Worm (Caenorhabditis elegans) whole organism, L1 larva: ENCODE results near the gene K08D12.3.

Experiments used
- C04F5.9 ChIP-seq: sonication (generic microtip); optimal IDR thresholded peaks from 2 replicates; lab custom pipeline; 2016; ENCODE audit warnings: missing genetic modification characterization, missing compliant biosample characterization
- F16B12.6 ChIP-seq: fragments of 150-350 bp; optimal IDR thresholded peaks from 2 replicates; lab custom pipeline; 2014; ENCODE audit warnings: missing biosample characterization, missing genetic modification characterization
- Y116A8C.19 ChIP-seq: sonication (generic microtip); optimal IDR thresholded peaks from 2 replicates; lab custom pipeline; 2016; ENCODE audit warnings: missing compliant biosample characterization, missing genetic modification characterization, borderline replicate concordance
- alr-1 ChIP-seq: fragments of 200-800 bp; sonication (Bioruptor generic); optimal IDR thresholded peaks from 2 replicates; lab custom pipeline; 2018; ENCODE audit warnings: borderline replicate concordance, mild to moderate bottlenecking, missing genetic modification characterization, missing compliant biosample characterization
- aly-2 ChIP-seq: fragments of 150-350 bp; optimal IDR thresholded peaks from 2 replicates; lab custom pipeline; 2014; ENCODE audit warnings: missing biosample characterization, missing genetic modification characterization
- blmp-1 ChIP-seq: fragments of 150-350 bp; optimal IDR thresholded peaks from 2 replicates; lab custom pipeline; 2014; ENCODE audit warnings: missing biosample characterization, missing genetic modification characterization
- ceh-63 ChIP-seq: fragments of 200-800 bp; sonication (Bioruptor generic); optimal IDR thresholded peaks from 2 replicates; lab custom pipeline; 2018; ENCODE audit warnings: mild to moderate bottlenecking, missing genetic modification characterization, missing compliant biosample characterization
- ceh-82 ChIP-seq, 3 experiments: fragments of 150-350 bp in 1 of 3; sonication (generic microtip) in 2 of 3; optimal IDR thresholded peaks; 2 replicates each; lab custom pipeline; 2014 to 2017; ENCODE audit warnings: missing biosample characterization in 3 of 3, missing genetic modification characterization in 3 of 3
- ceh-88 ChIP-seq: fragments of 200-800 bp; sonication (Bioruptor generic); IDR thresholded peaks from 2 replicates; pipeline ENCODE4 v1.3.6; 2022; ENCODE audit warnings: missing genetic modification characterization, missing compliant biosample characterization
- ceh-90 ChIP-seq: sonication (generic microtip); optimal IDR thresholded peaks from 2 replicates; lab custom pipeline; 2016; ENCODE audit warnings: missing genetic modification characterization, missing compliant biosample characterization
- ces-1 ChIP-seq: fragments of 150-350 bp; optimal IDR thresholded peaks from 2 replicates; lab custom pipeline; 2014; ENCODE audit warnings: missing biosample characterization, missing genetic modification reagents, missing genetic modification characterization
- dpl-1 ChIP-seq, 3 experiments: fragments of 150-350 bp in 2 of 3; sonication (generic microtip) in 1 of 3; optimal IDR thresholded peaks; 2 replicates each; lab custom pipeline; 2014 to 2017; ENCODE audit warnings: missing biosample characterization in 3 of 3, missing genetic modification characterization in 3 of 3, missing genetic modification reagents in 3 of 3
- dsc-1 ChIP-seq: sonication (generic microtip); optimal IDR thresholded peaks from 2 replicates; lab custom pipeline; 2016; ENCODE audit warnings: mild to moderate bottlenecking, missing genetic modification characterization, missing compliant biosample characterization
- efl-1 ChIP-seq, 4 experiments: fragments of 150-350 bp; optimal IDR thresholded peaks in 3 of 4; peaks in 1 of 4; 1 replicate in 1 of 4; 2 replicates in 3 of 4; lab custom pipeline; 2014; ENCODE audit warnings: missing biosample characterization in 2 of 4, missing genetic modification characterization in 2 of 4, missing genetic modification reagents in 2 of 4
- elt-2 ChIP-seq: sonication (generic microtip); optimal IDR thresholded peaks from 2 replicates; lab custom pipeline; 2016; ENCODE audit warnings: missing genetic modification characterization, mild to moderate bottlenecking, inconsistent platforms, missing compliant biosample characterization, missing genetic modification reagents
- fkh-10 ChIP-seq: sonication (generic microtip); optimal IDR thresholded peaks from 2 replicates; lab custom pipeline; 2017; ENCODE audit warnings: missing biosample characterization, missing genetic modification reagents, missing genetic modification characterization
- fkh-8 ChIP-seq: sonication (generic microtip); optimal IDR thresholded peaks from 2 replicates; lab custom pipeline; 2016; ENCODE audit warnings: mild to moderate bottlenecking, missing genetic modification characterization, missing compliant biosample characterization
- fos-1 ChIP-seq: fragments of 150-350 bp; optimal IDR thresholded peaks from 2 replicates; lab custom pipeline; 2014; ENCODE audit warnings: missing biosample characterization, missing genetic modification characterization
- hlh-4 ChIP-seq: sonication (generic microtip); optimal IDR thresholded peaks from 2 replicates; lab custom pipeline; 2016; ENCODE audit warnings: mild to moderate bottlenecking, missing genetic modification characterization, missing compliant biosample characterization
- hpl-2 ChIP-seq: fragments of 150-350 bp; optimal IDR thresholded peaks from 2 replicates; lab custom pipeline; 2014; ENCODE audit warnings: missing biosample characterization, missing genetic modification reagents, missing genetic modification characterization
- lin-14 ChIP-seq: fragments of 200-800 bp; sonication (Bioruptor generic); optimal IDR thresholded peaks from 2 replicates; lab custom pipeline; 2018; ENCODE audit warnings: mild to moderate bottlenecking, missing genetic modification characterization, moderate library complexity, missing compliant biosample characterization
- lin-35 ChIP-seq, 2 experiments: fragments of 150-350 bp; optimal IDR thresholded peaks; 2 replicates each; lab custom pipeline; 2014; ENCODE audit warnings: missing biosample characterization in 2 of 2, missing genetic modification characterization in 2 of 2, missing genetic modification reagents in 2 of 2
- lsy-2 ChIP-seq, 2 experiments: fragments of 150-350 bp; optimal IDR thresholded peaks; 2 replicates each; lab custom pipeline; 2014; ENCODE audit warnings: missing biosample characterization in 2 of 2, missing genetic modification characterization in 2 of 2
- mep-1 ChIP-seq: fragments of 150-350 bp; optimal IDR thresholded peaks from 2 replicates; lab custom pipeline; 2014; ENCODE audit warnings: missing biosample characterization, missing genetic modification characterization
- nhr-11 ChIP-seq: fragments of 150-350 bp; optimal IDR thresholded peaks from 2 replicates; lab custom pipeline; 2014; ENCODE audit warnings: missing biosample characterization, missing genetic modification characterization
- nhr-19 ChIP-seq: fragments of 200-800 bp; sonication (Bioruptor generic); conservative IDR thresholded peaks from 2 replicates; pipeline ENCODE4 v1.3.6; 2022; ENCODE audit warnings: missing genetic modification characterization, missing compliant biosample characterization
- nhr-20 ChIP-seq: sonication (generic microtip); optimal IDR thresholded peaks from 2 replicates; lab custom pipeline; 2016; ENCODE audit warnings: mild to moderate bottlenecking, missing genetic modification characterization, missing compliant biosample characterization
- nhr-47 ChIP-seq: sonication (generic microtip); optimal IDR thresholded peaks from 2 replicates; lab custom pipeline; 2016; ENCODE audit warnings: mild to moderate bottlenecking, missing genetic modification characterization, moderate library complexity, missing compliant biosample characterization
- nhr-76 ChIP-seq: sonication (generic microtip); optimal IDR thresholded peaks from 2 replicates; lab custom pipeline; 2017; ENCODE audit warnings: missing biosample characterization, missing genetic modification characterization
- nhr-90 ChIP-seq: sonication (generic microtip); optimal IDR thresholded peaks from 2 replicates; lab custom pipeline; 2016; ENCODE audit warnings: mild to moderate bottlenecking, missing genetic modification characterization, missing compliant biosample characterization; ENCODE audit not compliant: poor library complexity
- pax-3 ChIP-seq: fragments of 200-800 bp; sonication (Bioruptor generic); optimal IDR thresholded peaks from 2 replicates; lab custom pipeline; 2018; ENCODE audit warnings: mild to moderate bottlenecking, missing genetic modification characterization, moderate library complexity, missing compliant biosample characterization
- pqm-1 ChIP-seq: sonication (generic microtip); optimal IDR thresholded peaks from 3 replicates; lab custom pipeline; 2017; ENCODE audit warnings: missing biosample characterization, missing genetic modification characterization
- rnt-1 ChIP-seq: sonication (generic microtip); optimal IDR thresholded peaks from 2 replicates; lab custom pipeline; 2016; ENCODE audit warnings: mild to moderate bottlenecking, missing genetic modification characterization, moderate library complexity, missing compliant biosample characterization
- skn-1 ChIP-seq: fragments of 150-350 bp; optimal IDR thresholded peaks from 2 replicates; lab custom pipeline; 2014; ENCODE audit warnings: missing biosample characterization, missing genetic modification characterization
- snu-23 ChIP-seq: sonication (generic microtip); optimal IDR thresholded peaks from 2 replicates; lab custom pipeline; 2016; ENCODE audit warnings: missing genetic modification characterization, missing compliant biosample characterization
- swsn-7 ChIP-seq: sonication (generic microtip); optimal IDR thresholded peaks from 2 replicates; lab custom pipeline; 2016; ENCODE audit warnings: missing genetic modification characterization, missing compliant biosample characterization
- tbx-2 ChIP-seq: sonication (generic microtip); optimal IDR thresholded peaks from 2 replicates; lab custom pipeline; 2016; ENCODE audit warnings: missing genetic modification characterization, missing compliant biosample characterization
- unc-130 ChIP-seq: fragments of 150-350 bp; optimal IDR thresholded peaks from 2 replicates; lab custom pipeline; 2017; ENCODE audit warnings: missing biosample characterization, missing genetic modification characterization, inconsistent platforms
- vab-15 ChIP-seq: sonication (generic microtip); optimal IDR thresholded peaks from 2 replicates; lab custom pipeline; 2017; ENCODE audit warnings: missing genotype, mild to moderate bottlenecking, missing genetic modification characterization, missing compliant biosample characterization
- ztf-11 ChIP-seq, 2 experiments: sonication (generic microtip); optimal IDR thresholded peaks; 2 replicates each; lab custom pipeline; 2016 to 2017; ENCODE audit warnings: missing genetic modification characterization in 2 of 2, missing biosample characterization in 1 of 2, missing compliant biosample characterization in 1 of 2
- ztf-4 ChIP-seq: fragments of 150-350 bp; optimal IDR thresholded peaks from 2 replicates; lab custom pipeline; 2014; ENCODE audit warnings: missing biosample characterization, missing genetic modification characterization

Gene K08D12.3

DNA sequence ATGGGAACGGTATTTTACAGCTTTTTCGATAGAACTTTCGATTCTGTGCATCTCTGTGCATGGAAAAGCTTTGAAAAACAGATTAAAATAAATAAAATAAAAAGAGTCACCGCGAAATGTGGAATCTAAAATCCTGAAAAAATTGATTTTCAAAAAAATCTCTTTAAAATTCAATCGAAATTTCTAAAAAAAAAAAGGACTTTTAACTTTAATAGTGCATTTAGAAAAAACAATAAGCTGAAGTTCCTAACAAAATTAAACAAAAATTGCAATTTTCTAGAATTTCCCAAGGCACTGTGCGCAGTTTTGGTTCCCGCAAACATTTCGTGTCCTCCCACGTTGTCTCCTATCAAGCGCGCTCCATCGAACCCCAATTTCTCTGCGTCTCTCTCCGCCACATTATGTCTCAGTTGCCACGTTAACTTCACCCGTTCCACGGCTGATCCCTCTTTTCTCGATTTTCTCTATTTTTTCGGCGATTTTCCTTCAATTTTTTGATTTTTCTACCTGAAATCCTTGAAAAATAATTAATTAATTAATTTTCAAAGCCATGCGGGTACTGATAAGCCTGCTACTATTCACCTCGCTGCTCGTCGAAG, 35.5 kb downstream of the K08D12.3 start, which contains the start of the genes Y41D4A.6 and Y41D4A.4 (continued):
- TF ChIP-seq blmp-1 (tag; lab: Kevin White, UChicago) (peak; percentile 9), vab-15 (tag; lab: Kevin White, UChicago) (peak; percentile 90), ces-1 (GFP tag; lab: Kevin White, UChicago) (no peak), nhr-47 (peak; percentile 91), aly-2 (peak; percentile 70), dpl-1 (GFP tag; optimal IDR thresholded peaks at IDR 0.05; lab: Kevin White, UChicago) (peak; percentile 71 to 78 (median 75)), hpl-2 (GFP tag; lab: Kevin White, UChicago) (peak; percentile 46), pqm-1 (tag; lab: Kevin White, UChicago) (no peak), ceh-63 (GFP tag; lab: Kevin White, UChicago) (peak; percentile 32), ceh-88 (GFP tag; lab: Robert Waterston, UW) (peak; percentile 73; the same call in 1 of the 2 replicates), hlh-4 (no peak), nhr-19 (peak; percentile 70), C04F5.9 (tag; lab: Kevin White, UChicago) (peak; percentile 64), dsc-1 (tag; lab: Kevin White, UChicago) (peak; percentile 79), efl-1 (optimal IDR thresholded peaks at IDR 0.05; lab: Kevin White, UChicago) (peak; percentile 85 to 92), efl-1 (GFP tag; optimal IDR thresholded peaks at IDR 0.05 in 1 of 2; lab: Kevin White, UChicago) (peak; percentile 75 to 97), nhr-90 (tag; lab: Kevin White, UChicago) (peak; percentile 87), lin-14 (GFP tag; lab: Kevin White, UChicago) (peak; percentile 92)

DNA sequence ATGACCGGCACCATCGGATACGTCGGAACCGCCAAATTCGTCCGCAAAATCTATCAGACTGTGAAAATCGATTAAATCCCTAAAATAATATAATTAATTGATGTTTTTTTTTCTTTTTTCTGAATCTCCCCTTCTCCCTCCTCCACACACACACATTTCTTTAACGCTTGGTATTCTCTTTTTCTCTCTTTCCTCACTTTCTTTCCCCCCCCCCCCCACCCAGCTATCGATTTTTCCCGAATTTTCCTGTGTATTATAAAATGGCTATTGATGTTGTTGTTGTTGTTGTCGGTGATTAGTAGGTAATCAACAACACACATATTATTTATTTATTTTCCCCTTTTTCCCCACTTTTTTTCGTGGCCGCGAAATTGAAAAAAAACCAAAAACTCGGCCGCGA, 41.2 kb downstream of the K08D12.3 start:
- TF ChIP-seq fkh-10 (GFP tag; lab: Kevin White, UChicago) (no peak), lin-14 (GFP tag; lab: Kevin White, UChicago) (peak; percentile 34)

ce11 chrIV:1752480-1752879, 42.4 kb downstream of the K08D12.3 start:
- no peak for TF ChIP-seq efl-1 (optimal IDR thresholded peaks at IDR 0.05; lab: Kevin White, UChicago)
- peak in 1 of 2 experiments; percentile 18 for TF ChIP-seq efl-1 (GFP tag; optimal IDR thresholded peaks at IDR 0.05 in 1 of 2; lab: Kevin White, UChicago)
- TF ChIP-seq aly-2 = no peak
- TF ChIP-seq, all 84 proteins: peak for 1

- TF ChIP-seq F16B12.6 (tag; lab: Kevin White, UChicago) = no peak
- no peak for TF ChIP-seq ceh-88 (GFP tag; lab: Robert Waterston, UW)
- TF ChIP-seq nhr-11 (tag; lab: Kevin White, UChicago) = no peak
- TF ChIP-seq nhr-90 (tag; lab: Kevin White, UChicago) = no peak
- no peak for TF ChIP-seq nhr-76 (tag; lab: Kevin White, UChicago)
- TF ChIP-seq mep-1 (tag; lab: Kevin White, UChicago) = no peak
- no peak for TF ChIP-seq hlh-4
- TF ChIP-seq snu-23 = no peak
- TF ChIP-seq lin-35 (GFP tag; optimal IDR thresholded peaks at IDR 0.05; lab: Kevin White, UChicago) = no peak
- TF ChIP-seq ceh-90 (tag; lab: Kevin White, UChicago) = no peak
- no peak for TF ChIP-seq pax-3 (tag; lab: Kevin White, UChicago)
- TF ChIP-seq dpl-1 (GFP tag; optimal IDR thresholded peaks at IDR 0.05; lab: Kevin White, UChicago) = no peak
- TF ChIP-seq fos-1 = no peak
- TF ChIP-seq nhr-20 (tag; lab: Kevin White, UChicago) = no peak
- TF ChIP-seq elt-2 = no peak
- no peak for TF ChIP-seq ztf-11 (tag; optimal IDR thresholded peaks at IDR 0.05; lab: Kevin White, UChicago)
Observed at ce11 chrIV:1753481-1753880, 43.4 kb downstream of the K08D12.3 start, which contains the start of gene Y41D4A.3. Y41D4A.3 (plus strand) TSS chrIV:1753781.

- TF ChIP-seq Y116A8C.19 (no peak), lsy-2 (tag; optimal IDR thresholded peaks at IDR 0.05; lab: Kevin White, UChicago) (peak; percentile 15 to 45), ces-1 (GFP tag; lab: Kevin White, UChicago) (no peak), nhr-20 (tag; lab: Kevin White, UChicago) (peak; percentile 3), dpl-1 (GFP tag; optimal IDR thresholded peaks at IDR 0.05; lab: Kevin White, UChicago) (no peak), swsn-7 (tag; lab: Kevin White, UChicago) (no peak), nhr-90 (tag; lab: Kevin White, UChicago) (no peak), ztf-11 (tag; optimal IDR thresholded peaks at IDR 0.05; lab: Kevin White, UChicago) (no peak), ceh-82 (tag; optimal IDR thresholded peaks at IDR 0.05; lab: Kevin White, UChicago) (no peak), C04F5.9 (tag; lab: Kevin White, UChicago) (no peak), rnt-1 (tag; lab: Kevin White, UChicago) (peak; percentile 77), lin-14 (GFP tag; lab: Kevin White, UChicago) (peak; percentile 44), tbx-2 (tag; lab: Kevin White, UChicago) (no peak), unc-130 (tag; lab: Kevin White, UChicago) (no peak), alr-1 (tag; lab: Kevin White, UChicago) (no peak), fkh-8 (no peak), nhr-76 (tag; lab: Kevin White, UChicago) (no peak), skn-1 (tag; lab: Kevin White, UChicago) (no peak), nhr-19 (peak; percentile 33), ztf-4 (peak; percentile 16), snu-23 (peak; percentile 30)
Observed at ce11 chrIV:1758595-1758994, 48.5 kb downstream of the K08D12.3 start.
